Worm (Caenorhabditis elegans) whole organism, L3 larva: ENCODE results near the gene C39B10.3.

Source experiments
- R02D3.7 ChIP-seq: fragments of 150-350 bp; optimal IDR thresholded peaks from 2 replicates; lab custom pipeline; 2014; ENCODE audit warnings: missing biosample characterization, missing genetic modification characterization
- ZK546.5 ChIP-seq: sonication (generic microtip); optimal IDR thresholded peaks from 2 replicates; lab custom pipeline; 2017; ENCODE audit warnings: missing biosample characterization, missing genetic modification characterization
- ama-1 ChIP-seq: fragments of 150-350 bp; optimal IDR thresholded peaks from 2 replicates; lab custom pipeline; 2018
- ceh-16 ChIP-seq: sonication (generic microtip); optimal IDR thresholded peaks from 2 replicates; lab custom pipeline; 2017; ENCODE audit warnings: missing biosample characterization, missing genetic modification characterization
- ceh-28 ChIP-seq: fragments of 150-350 bp; optimal IDR thresholded peaks from 2 replicates; lab custom pipeline; 2014; ENCODE audit warnings: missing biosample characterization, missing genetic modification reagents, missing genetic modification characterization
- ceh-82 ChIP-seq: fragments of 150-350 bp; optimal IDR thresholded peaks from 2 replicates; lab custom pipeline; 2014; ENCODE audit warnings: missing biosample characterization, missing genetic modification characterization
- daf-12 ChIP-seq: fragments of 150-350 bp; optimal IDR thresholded peaks from 2 replicates; lab custom pipeline; 2014; ENCODE audit warnings: missing biosample characterization, missing genetic modification reagents, missing genetic modification characterization
- elt-3 ChIP-seq, 3 experiments: fragments of 150-350 bp in 1 of 3; sonication (generic microtip) in 2 of 3; optimal IDR thresholded peaks; 2 replicates in 2 of 3; 4 replicates in 1 of 3; lab custom pipeline; 2014 to 2017; ENCODE audit warnings: missing biosample characterization in 3 of 3, missing genetic modification characterization in 3 of 3
- fkh-10 ChIP-seq: sonication (generic microtip); optimal IDR thresholded peaks from 2 replicates; lab custom pipeline; 2017; ENCODE audit warnings: missing biosample characterization, missing genetic modification reagents, missing genetic modification characterization
- fkh-2 ChIP-seq: fragments of 150-350 bp; optimal IDR thresholded peaks from 2 replicates; lab custom pipeline; 2014; ENCODE audit warnings: missing biosample characterization, missing genetic modification reagents, missing genetic modification characterization
- fos-1 ChIP-seq: fragments of 150-350 bp; optimal IDR thresholded peaks from 2 replicates; lab custom pipeline; 2014; ENCODE audit warnings: missing biosample characterization, missing genetic modification characterization
- jun-1 ChIP-seq: fragments of 150-350 bp; optimal IDR thresholded peaks from 2 replicates; lab custom pipeline; 2014; ENCODE audit warnings: missing biosample characterization, missing genetic modification reagents, missing genetic modification characterization
- lin-39 ChIP-seq: fragments of 150-350 bp; optimal IDR thresholded peaks from 2 replicates; lab custom pipeline; 2018; ENCODE audit warnings: missing biosample characterization, missing genetic modification reagents, missing genetic modification characterization
- lsy-12 ChIP-seq: sonication (generic microtip); optimal IDR thresholded peaks from 2 replicates; lab custom pipeline; 2016; ENCODE audit warnings: mild to moderate bottlenecking, missing genetic modification characterization, missing compliant biosample characterization
- mdl-1 ChIP-seq: fragments of 150-350 bp; optimal IDR thresholded peaks from 2 replicates; lab custom pipeline; 2014; ENCODE audit warnings: missing biosample characterization, missing genetic modification characterization
- mml-1 ChIP-seq: fragments of 150-350 bp; sonication (generic microtip); optimal IDR thresholded peaks from 3 replicates; lab custom pipeline; 2014; ENCODE audit warnings: missing biosample characterization, missing genetic modification characterization
- nfya-1 ChIP-seq: sonication (generic microtip); optimal IDR thresholded peaks from 2 replicates; lab custom pipeline; 2017; ENCODE audit warnings: missing genetic modification characterization, mild to moderate bottlenecking, missing compliant biosample characterization, antibody characterized with exemption, moderate library complexity; ENCODE audit not compliant: insufficient read depth
- nhr-11 ChIP-seq: fragments of 150-350 bp; optimal IDR thresholded peaks from 2 replicates; lab custom pipeline; 2014; ENCODE audit warnings: missing biosample characterization, missing genetic modification characterization
- nhr-12 ChIP-seq: fragments of 150-350 bp; optimal IDR thresholded peaks from 2 replicates; lab custom pipeline; 2014; ENCODE audit warnings: missing biosample characterization, missing genetic modification characterization
- nhr-25 ChIP-seq: sonication (generic microtip); optimal IDR thresholded peaks from 2 replicates; lab custom pipeline; 2017; ENCODE audit warnings: missing biosample characterization, missing genetic modification characterization
- nhr-43 ChIP-seq: sonication (generic microtip); optimal IDR thresholded peaks from 2 replicates; lab custom pipeline; 2016; ENCODE audit warnings: mild to moderate bottlenecking, missing genetic modification characterization, missing compliant biosample characterization; ENCODE audit not compliant: poor library complexity, severe bottlenecking
- nhr-67 ChIP-seq: fragments of 150-350 bp; optimal IDR thresholded peaks from 2 replicates; lab custom pipeline; 2014; ENCODE audit warnings: missing biosample characterization, missing genetic modification characterization
- nhr-76 ChIP-seq: fragments of 150-350 bp; sonication (generic microtip); optimal IDR thresholded peaks from 5 replicates; lab custom pipeline; 2014; ENCODE audit warnings: missing biosample characterization, missing genetic modification characterization
- nhr-77 ChIP-seq: fragments of 150-350 bp; optimal IDR thresholded peaks from 2 replicates; lab custom pipeline; 2014; ENCODE audit warnings: missing biosample characterization, missing genetic modification characterization
- pha-4 ChIP-seq: fragments of 150-350 bp; optimal IDR thresholded peaks from 2 replicates; lab custom pipeline; 2014; ENCODE audit warnings: missing biosample characterization, missing genetic modification reagents, missing genetic modification characterization
- pqm-1 ChIP-seq: fragments of 150-350 bp; optimal IDR thresholded peaks from 2 replicates; lab custom pipeline; 2017; ENCODE audit warnings: missing biosample characterization, missing genetic modification characterization, inconsistent platforms
- sea-2 ChIP-seq: fragments of 150-350 bp; sonication (generic microtip); optimal IDR thresholded peaks from 4 replicates; lab custom pipeline; 2014; ENCODE audit warnings: missing biosample characterization, missing genetic modification reagents, missing genetic modification characterization
- skn-1 ChIP-seq: fragments of 150-350 bp; optimal IDR thresholded peaks from 2 replicates; lab custom pipeline; 2014; ENCODE audit warnings: missing biosample characterization, missing genetic modification characterization
- snpc-4 ChIP-seq: fragments of 150-350 bp; optimal IDR thresholded peaks from 2 replicates; lab custom pipeline; 2014; ENCODE audit warnings: missing biosample characterization, missing genetic modification characterization
- tbx-2 ChIP-seq: sonication (generic microtip); optimal IDR thresholded peaks from 2 replicates; lab custom pipeline; 2016; ENCODE audit warnings: mild to moderate bottlenecking, missing genetic modification characterization, missing compliant biosample characterization
- unc-39 ChIP-seq: sonication (generic microtip); optimal IDR thresholded peaks from 4 replicates; lab custom pipeline; 2017; ENCODE audit warnings: missing biosample characterization, missing genetic modification characterization
- unc-62 ChIP-seq: fragments of 150-350 bp; sonication (generic microtip); optimal IDR thresholded peaks from 4 replicates; lab custom pipeline; 2014; ENCODE audit warnings: missing biosample characterization, missing genetic modification reagents, missing genetic modification characterization
- zag-1 ChIP-seq: fragments of 150-350 bp; optimal IDR thresholded peaks from 2 replicates; lab custom pipeline; 2014; ENCODE audit warnings: missing biosample characterization, missing genetic modification characterization

The C39B10.3 gene

ce11 chrX:10474998-10475577 is 31.2 kb downstream of the C39B10.3 start, which contains the start of gene elt-4:
elt-4 (plus strand) TSS chrX:10475527.
- peak; percentile 57 for TF ChIP-seq pqm-1 (tag; lab: Kevin White, UChicago)
- no peak for TF ChIP-seq fkh-2 (tag; lab: Kevin White, UChicago)

ce11 chrX:10476573-10476972 is 32.6 kb downstream of the C39B10.3 start, which contains the start of gene C39B10.7:
C39B10.7 (plus strand) TSS chrX:10476873.
- TF ChIP-seq lin-39 (tag; lab: Kevin White, UChicago) = no peak
- TF ChIP-seq mdl-1 (tag; lab: Kevin White, UChicago) = no peak
- TF ChIP-seq fos-1 (tag; lab: Kevin White, UChicago) = no peak
- TF ChIP-seq nhr-12 = no peak
- TF ChIP-seq fkh-2 (tag; lab: Kevin White, UChicago) = no peak
- TF ChIP-seq fkh-10 (GFP tag; lab: Kevin White, UChicago) = no peak
- no peak for TF ChIP-seq unc-62 (GFP tag; lab: Kevin White, UChicago)
- no peak for TF ChIP-seq ama-1
- TF ChIP-seq nhr-25 (tag; lab: Kevin White, UChicago) = no peak
- TF ChIP-seq nfya-1 = no peak
- TF ChIP-seq R02D3.7 (tag; lab: Kevin White, UChicago) = no peak
- TF ChIP-seq zag-1 (tag; lab: Kevin White, UChicago) = no peak
- TF ChIP-seq tbx-2 (tag; lab: Kevin White, UChicago) = no peak
- TF ChIP-seq snpc-4 (tag; lab: Kevin White, UChicago) = no peak
- no peak for TF ChIP-seq pqm-1 (tag; lab: Kevin White, UChicago)
- no peak for TF ChIP-seq nhr-67
- TF ChIP-seq sea-2 (GFP tag; lab: Kevin White, UChicago) = no peak
- TF ChIP-seq elt-3 (tag; optimal IDR thresholded peaks at IDR 0.05; lab: Kevin White, UChicago) = no peak
- TF ChIP-seq nhr-77 = no peak
- no peak for TF ChIP-seq nhr-11 (tag; lab: Kevin White, UChicago)

- TF ChIP-seq pqm-1 (tag; lab: Kevin White, UChicago) (peak; percentile 93), nhr-67 (no peak), pha-4 (peak; percentile 65), ceh-82 (tag; lab: Kevin White, UChicago) (no peak), jun-1 (tag; lab: Kevin White, UChicago) (peak; percentile 70)
Measured at ce11 chrX:10477172-10477985, 33.4 kb downstream of the C39B10.3 start.

ce11 chrX:10479108-10479738 is 35.3 kb downstream of the C39B10.3 start:
- TF ChIP-seq ceh-28 (tag; lab: Kevin White, UChicago) (no peak), nhr-43 (tag; lab: Kevin White, UChicago) (no peak), pqm-1 (tag; lab: Kevin White, UChicago) (peak; percentile 64), lsy-12 (no peak), fkh-10 (GFP tag; lab: Kevin White, UChicago) (no peak), daf-12 (tag; lab: Kevin White, UChicago) (no peak), ceh-82 (tag; lab: Kevin White, UChicago) (no peak), jun-1 (tag; lab: Kevin White, UChicago) (peak; percentile 48), nhr-11 (tag; lab: Kevin White, UChicago) (no peak), mml-1 (tag; lab: Kevin White, UChicago) (no peak), ama-1 (no peak), mdl-1 (tag; lab: Kevin White, UChicago) (no peak), nhr-76 (tag; lab: Kevin White, UChicago) (no peak)
- TF ChIP-seq, all 47 proteins: peak for 2

- TF ChIP-seq lsy-12 = peak; percentile 41
- TF ChIP-seq ZK546.5 (tag; lab: Kevin White, UChicago) = no peak
- peak; percentile 2 for TF ChIP-seq pha-4
- TF ChIP-seq ceh-16 (tag; lab: Kevin White, UChicago) = no peak
- TF ChIP-seq unc-39 = no peak
- TF ChIP-seq pqm-1 (tag; lab: Kevin White, UChicago) = peak; percentile 96
- peak; percentile 95 for TF ChIP-seq jun-1 (tag; lab: Kevin White, UChicago)
- TF ChIP-seq nfya-1 = peak; percentile 78
- no peak for TF ChIP-seq skn-1 (tag; lab: Kevin White, UChicago)
- TF ChIP-seq, all 47 proteins: peak for 5
Measured at ce11 chrX:10480563-10481290, 36.8 kb downstream of the C39B10.3 start, which contains the start of gene elt-2. elt-2 (plus strand) TSS chrX:10481240.
